Worm (Caenorhabditis elegans): ENCODE results near the gene Y75B8A.10.

Gene Y75B8A.10

ce11 chrIII:12221452-12221851 is 38.6 kb upstream of the Y75B8A.10 start:
- no peak for TF ChIP-seq aly-1 (tag; optimal IDR thresholded peaks at IDR 0.05)
- TF ChIP-seq hmg-4 (GFP tag; optimal IDR thresholded peaks at IDR 0.05) = no peak
- no peak for TF ChIP-seq sea-1 (GFP tag; conservative IDR thresholded peaks at IDR 0.05)
- TF ChIP-seq tbx-11 (GFP tag; IDR thresholded peaks at IDR 0.05) = no peak
- TF ChIP-seq tbx-37 (GFP tag; conservative IDR thresholded peaks at IDR 0.05) = no peak
- TF ChIP-seq flt-1 (GFP tag; IDR thresholded peaks at IDR 0.05) = no peak
- TF ChIP-seq scrt-1 (GFP tag; IDR thresholded peaks at IDR 0.05) = no peak
- TF ChIP-seq hnd-1 (tag; optimal IDR thresholded peaks at IDR 0.05) = no peak
- no peak for TF ChIP-seq ceh-36 (tag; optimal IDR thresholded peaks at IDR 0.05)
- no peak for TF ChIP-seq tra-4 (tag; optimal IDR thresholded peaks at IDR 0.05)
- no peak for TF ChIP-seq ceh-13 (GFP tag; optimal IDR thresholded peaks at IDR 0.05)
- TF ChIP-seq hmbx-1 (tag; optimal IDR thresholded peaks at IDR 0.05) = no peak
- no peak for TF ChIP-seq F13C5.2 (tag; optimal IDR thresholded peaks at IDR 0.05)
- TF ChIP-seq pes-1 (GFP tag; IDR thresholded peaks at IDR 0.05) = no peak
- TF ChIP-seq B0310.2 (tag; optimal IDR thresholded peaks at IDR 0.05) = no peak

ce11 chrIII:12220820-12221219 is 38.0 kb upstream of the Y75B8A.10 start:
- TF ChIP-seq ets-7 (tag; optimal IDR thresholded peaks at IDR 0.05) (no peak), ceh-13 (GFP tag; optimal IDR thresholded peaks at IDR 0.05) (no peak), B0310.2 (tag; optimal IDR thresholded peaks at IDR 0.05) (no peak), tbx-37 (GFP tag; conservative IDR thresholded peaks at IDR 0.05) (no peak), scrt-1 (GFP tag; IDR thresholded peaks at IDR 0.05) (no peak), sea-1 (GFP tag; conservative IDR thresholded peaks at IDR 0.05) (no peak), tra-4 (tag; optimal IDR thresholded peaks at IDR 0.05) (no peak)

DNA sequence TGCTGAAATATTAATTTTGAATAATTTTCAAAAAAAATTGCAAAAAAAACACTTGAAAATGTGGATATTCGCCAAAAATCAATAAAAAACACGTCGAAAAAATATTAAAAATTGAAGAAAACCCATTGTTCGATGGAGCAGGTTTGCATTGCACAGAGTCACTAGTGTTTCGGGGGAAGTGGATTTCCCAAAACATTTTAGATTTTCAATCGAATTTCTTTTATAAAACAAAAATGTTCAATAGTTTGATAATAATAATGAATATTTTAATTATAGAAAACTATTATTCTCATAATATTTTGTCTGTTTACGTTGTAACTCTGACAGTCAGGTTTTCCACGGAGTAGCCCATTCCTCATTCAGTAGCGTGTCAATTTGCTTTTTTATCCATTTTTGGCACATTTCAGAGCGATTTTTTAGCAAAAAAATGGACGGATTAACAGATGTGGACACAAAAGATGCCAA is 35.8 kb upstream of the Y75B8A.10 start, which contains the start of the genes gex-4 and gphr-1:
gex-4 (minus strand) TSS at position 2 of the 465 bp plus-strand sequence.
gphr-1 (plus strand) TSS at position 415 of the 465 bp plus-strand sequence.
- TF ChIP-seq tbx-37 (GFP tag; conservative IDR thresholded peaks at IDR 0.05) = 0 out of 2 replicates have a peak, but pooled peaks have one; percentile 2
- no peak for TF ChIP-seq ets-7 (tag; optimal IDR thresholded peaks at IDR 0.05)

ce11 chrIII:12218078-12218477 is 35.3 kb upstream of the Y75B8A.10 start:
- TF ChIP-seq hnd-1 (tag; optimal IDR thresholded peaks at IDR 0.05) (no peak), tbx-37 (GFP tag; conservative IDR thresholded peaks at IDR 0.05) (no peak), aly-1 (tag; optimal IDR thresholded peaks at IDR 0.05) (no peak), B0310.2 (tag; optimal IDR thresholded peaks at IDR 0.05) (no peak), tbx-11 (GFP tag; IDR thresholded peaks at IDR 0.05) (no peak), flt-1 (GFP tag; IDR thresholded peaks at IDR 0.05) (no peak), ceh-36 (tag; optimal IDR thresholded peaks at IDR 0.05) (no peak), ets-7 (tag; optimal IDR thresholded peaks at IDR 0.05) (no peak), sea-1 (GFP tag; conservative IDR thresholded peaks at IDR 0.05) (no peak), pes-1 (GFP tag; IDR thresholded peaks at IDR 0.05) (no peak), ama-1 (optimal IDR thresholded peaks at IDR 0.05) (no peak), hmbx-1 (tag; optimal IDR thresholded peaks at IDR 0.05) (no peak), tra-4 (tag; optimal IDR thresholded peaks at IDR 0.05) (no peak), ceh-13 (GFP tag; optimal IDR thresholded peaks at IDR 0.05) (no peak), scrt-1 (GFP tag; IDR thresholded peaks at IDR 0.05) (no peak), F13C5.2 (tag; optimal IDR thresholded peaks at IDR 0.05) (no peak), hmg-4 (GFP tag; optimal IDR thresholded peaks at IDR 0.05) (no peak)

- TF ChIP-seq flt-1 (GFP tag; IDR thresholded peaks at IDR 0.05) (no peak), hmg-4 (GFP tag; optimal IDR thresholded peaks at IDR 0.05) (no peak), F13C5.2 (tag; optimal IDR thresholded peaks at IDR 0.05) (no peak), tbx-37 (GFP tag; conservative IDR thresholded peaks at IDR 0.05) (no peak), hnd-1 (tag; optimal IDR thresholded peaks at IDR 0.05) (no peak), aly-1 (tag; optimal IDR thresholded peaks at IDR 0.05) (no peak), ceh-36 (tag; optimal IDR thresholded peaks at IDR 0.05) (no peak), ama-1 (optimal IDR thresholded peaks at IDR 0.05) (no peak), hmbx-1 (tag; optimal IDR thresholded peaks at IDR 0.05) (no peak), ceh-13 (GFP tag; optimal IDR thresholded peaks at IDR 0.05) (no peak), scrt-1 (GFP tag; IDR thresholded peaks at IDR 0.05) (no peak), tbx-11 (GFP tag; IDR thresholded peaks at IDR 0.05) (no peak), tra-4 (tag; optimal IDR thresholded peaks at IDR 0.05) (no peak), sea-1 (GFP tag; conservative IDR thresholded peaks at IDR 0.05) (no peak), ets-7 (tag; optimal IDR thresholded peaks at IDR 0.05) (no peak), B0310.2 (tag; optimal IDR thresholded peaks at IDR 0.05) (no peak), pes-1 (GFP tag; IDR thresholded peaks at IDR 0.05) (no peak)
These were observed 32.8 kb upstream of the Y75B8A.10 start, which contains the start of gene Y75B8A.13 for ce11 chrIII:12215596-12215995. Gene Y75B8A.13, minus strand, starts transcription at chrIII:12215696.

ce11 chrIII:12207574-12207973 is 24.8 kb upstream of the Y75B8A.10 start:
- TF ChIP-seq sea-1 (GFP tag; conservative IDR thresholded peaks at IDR 0.05) (no peak), F13C5.2 (tag; optimal IDR thresholded peaks at IDR 0.05) (no peak), hmbx-1 (tag; optimal IDR thresholded peaks at IDR 0.05) (no peak), tbx-11 (GFP tag; IDR thresholded peaks at IDR 0.05) (no peak), aly-1 (tag; optimal IDR thresholded peaks at IDR 0.05) (no peak)

DNA sequence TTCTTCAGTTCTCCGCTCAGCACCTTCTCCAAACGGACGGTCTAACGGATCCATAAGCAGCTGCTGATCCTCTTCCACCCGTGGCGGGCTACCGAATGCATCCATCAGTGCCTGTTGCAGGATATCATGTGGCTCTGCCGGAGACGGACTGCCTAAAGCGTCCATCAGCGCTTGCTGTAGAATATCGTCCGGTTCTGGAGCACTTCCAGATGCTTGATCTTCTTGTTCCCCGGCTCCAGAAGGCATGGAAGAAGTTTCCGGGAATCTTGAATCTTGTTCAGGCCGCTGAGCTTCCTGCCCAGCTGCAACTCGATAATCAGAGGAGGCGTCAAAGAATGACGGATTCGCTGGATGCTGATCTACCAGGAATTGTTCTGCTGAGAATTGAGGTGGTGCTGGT is 22.5 kb upstream of the Y75B8A.10 start:
- TF ChIP-seq ama-1 (optimal IDR thresholded peaks at IDR 0.05) = no peak
- no peak for TF ChIP-seq ceh-13 (GFP tag; optimal IDR thresholded peaks at IDR 0.05)
- no peak for TF ChIP-seq sea-1 (GFP tag; conservative IDR thresholded peaks at IDR 0.05)
- TF ChIP-seq ceh-36 (tag; optimal IDR thresholded peaks at IDR 0.05) = no peak
- no peak for TF ChIP-seq flt-1 (GFP tag; IDR thresholded peaks at IDR 0.05)
- no peak for TF ChIP-seq tbx-11 (GFP tag; IDR thresholded peaks at IDR 0.05)
- TF ChIP-seq tra-4 (tag; optimal IDR thresholded peaks at IDR 0.05) = no peak
- no peak for TF ChIP-seq ets-7 (tag; optimal IDR thresholded peaks at IDR 0.05)
- no peak for TF ChIP-seq F13C5.2 (tag; optimal IDR thresholded peaks at IDR 0.05)
- TF ChIP-seq hmg-4 (GFP tag; optimal IDR thresholded peaks at IDR 0.05) = no peak
- no peak for TF ChIP-seq pes-1 (GFP tag; IDR thresholded peaks at IDR 0.05)
- no peak for TF ChIP-seq scrt-1 (GFP tag; IDR thresholded peaks at IDR 0.05)
- TF ChIP-seq B0310.2 (tag; optimal IDR thresholded peaks at IDR 0.05) = no peak
- TF ChIP-seq tbx-37 (GFP tag; conservative IDR thresholded peaks at IDR 0.05) = no peak
- no peak for TF ChIP-seq hnd-1 (tag; optimal IDR thresholded peaks at IDR 0.05)
- no peak for TF ChIP-seq hmbx-1 (tag; optimal IDR thresholded peaks at IDR 0.05)
- TF ChIP-seq aly-1 (tag; optimal IDR thresholded peaks at IDR 0.05) = no peak

Measured in whole organism, early embryonic.